Fruit fly (Drosophila melanogaster) whole organism, wandering third instar larva: ENCODE measurements around the gene Mgat2.

Experiments used
- Abd-B ChIP-seq: fragments of >200 bp; optimal IDR thresholded peaks from 2 replicates; lab custom pipeline; 2017; ENCODE audit warnings: missing biosample characterization, missing genetic modification characterization
- CG32264 ChIP-seq: fragments of 200-800 bp; sonication (Bioruptor generic); optimal IDR thresholded peaks from 2 replicates; lab custom pipeline; 2016; ENCODE audit warnings: missing biosample characterization, missing genetic modification characterization
- CG9705 ChIP-seq: fragments of 200-800 bp; sonication (Bioruptor generic); optimal IDR thresholded peaks from 2 replicates; lab custom pipeline; 2018; ENCODE audit warnings: missing biosample characterization, mild to moderate bottlenecking, missing genetic modification characterization
- CrebA ChIP-seq: fragments of 200-800 bp; sonication (Bioruptor generic); optimal IDR thresholded peaks from 2 replicates; lab custom pipeline; 2016; ENCODE audit warnings: missing biosample characterization, mild to moderate bottlenecking, missing genetic modification characterization, borderline replicate concordance
- Dfd ChIP-seq: fragments of >200 bp; optimal IDR thresholded peaks from 2 replicates; lab custom pipeline; 2017; ENCODE audit warnings: missing biosample characterization, missing genetic modification characterization
- Dif ChIP-seq: fragments of 200-275, 200-300 bp; sonication (Bioruptor generic); optimal IDR thresholded peaks from 2 replicates; lab custom pipeline; 2018; ENCODE audit warnings: missing biosample characterization, missing genetic modification characterization; ENCODE audit not compliant: partially characterized antibody
- GATAd ChIP-seq: sonication (Bioruptor generic); optimal IDR thresholded peaks from 2 replicates; lab custom pipeline; 2016; ENCODE audit warnings: missing biosample characterization, missing genetic modification characterization
- HLH106 ChIP-seq: fragments of 200-800 bp; optimal IDR thresholded peaks from 3 replicates; lab custom pipeline; 2019; ENCODE audit warnings: missing biosample characterization, mild to moderate bottlenecking, missing genetic modification characterization, moderate library complexity
- Hnf4 ChIP-seq: fragments of 200-800 bp; sonication (Bioruptor generic); optimal IDR thresholded peaks from 2 replicates; lab custom pipeline; 2016; ENCODE audit warnings: missing biosample characterization, mild to moderate bottlenecking, missing genetic modification characterization
- Hr78 ChIP-seq: fragments of >200 bp; optimal IDR thresholded peaks from 2 replicates; lab custom pipeline; 2017; ENCODE audit warnings: missing biosample characterization, missing genetic modification characterization
- Hr83 ChIP-seq: fragments of 200-300 bp; sonication (Bioruptor generic); optimal IDR thresholded peaks from 2 replicates; lab custom pipeline; 2016; ENCODE audit warnings: missing biosample characterization, mild to moderate bottlenecking, missing genetic modification characterization, moderate library complexity; ENCODE audit not compliant: poor library complexity, severe bottlenecking
- Jra ChIP-seq: sonication (Bioruptor generic); optimal IDR thresholded peaks from 2 replicates; lab custom pipeline; 2016; ENCODE audit warnings: missing biosample characterization, missing genetic modification characterization
- Mio ChIP-seq: sonication (Bioruptor generic); optimal IDR thresholded peaks from 2 replicates; lab custom pipeline; 2016; ENCODE audit warnings: missing biosample characterization, missing genetic modification characterization
- Myc ChIP-seq: fragments of >200 bp; optimal IDR thresholded peaks from 2 replicates; lab custom pipeline; 2017
- N ChIP-seq: fragments of >200 bp; optimal IDR thresholded peaks from 2 replicates; lab custom pipeline; 2018; ENCODE audit warnings: missing biosample characterization, missing external identifiers, missing genetic modification characterization
- OdsH ChIP-seq: fragments of 200-800 bp; sonication (Bioruptor generic); optimal IDR thresholded peaks from 2 replicates; lab custom pipeline; 2016; ENCODE audit warnings: missing biosample characterization, mild to moderate bottlenecking, missing genetic modification characterization
- Rel ChIP-seq, 2 experiments: fragments of 200-800 bp; sonication (Bioruptor generic) in 1 of 2; optimal IDR thresholded peaks; 2 replicates in 1 of 2; 3 replicates in 1 of 2; lab custom pipeline; 2016 to 2019; ENCODE audit warnings: mild to moderate bottlenecking in 2 of 2, missing biosample characterization in 2 of 2, missing genetic modification characterization in 2 of 2, moderate library complexity in 1 of 2
- Sp1 ChIP-seq: fragments of 200-800 bp; sonication (Bioruptor generic); optimal IDR thresholded peaks from 3 replicates; lab custom pipeline; 2019; ENCODE audit warnings: missing biosample characterization, mild to moderate bottlenecking, missing genetic modification characterization, moderate library complexity
- Vsx2 ChIP-seq: fragments of 200-300, 225-300 bp; sonication (Bioruptor generic); optimal IDR thresholded peaks from 2 replicates; lab custom pipeline; 2018; ENCODE audit warnings: missing biosample characterization, missing genetic modification characterization; ENCODE audit not compliant: partially characterized antibody
- br ChIP-seq: fragments of 200-800 bp; sonication (Bioruptor generic); optimal IDR thresholded peaks from 2 replicates; lab custom pipeline; 2016; ENCODE audit warnings: missing biosample characterization, missing genetic modification characterization
- brk ChIP-seq: fragments of 200-800 bp; sonication (Bioruptor generic); optimal IDR thresholded peaks from 2 replicates; lab custom pipeline; 2016; ENCODE audit warnings: missing biosample characterization, mild to moderate bottlenecking, missing genetic modification characterization
- dl ChIP-seq, 2 experiments: fragments of 175-275, 200-275 bp in 1 of 2; fragments of 200-275 bp in 1 of 2; sonication (Bioruptor generic); optimal IDR thresholded peaks; lab custom pipeline; 2018; ENCODE audit warnings: mild to moderate bottlenecking in 2 of 2, missing biosample characterization in 2 of 2, missing genetic modification characterization in 2 of 2, moderate library complexity in 2 of 2; ENCODE audit not compliant: partially characterized antibody in 2 of 2, insufficient read depth in 1 of 2
- dmrt93B ChIP-seq: fragments of 200-800 bp; sonication (Bioruptor generic); optimal IDR thresholded peaks from 2 replicates; lab custom pipeline; 2018; ENCODE audit warnings: missing biosample characterization, mild to moderate bottlenecking, missing genetic modification characterization
- dsf ChIP-seq: sonication (Bioruptor generic); optimal IDR thresholded peaks from 2 replicates; lab custom pipeline; 2016; ENCODE audit warnings: missing biosample characterization, missing genetic modification characterization, borderline replicate concordance
- ey ChIP-seq: fragments of 200-800 bp; sonication (Bioruptor generic); optimal IDR thresholded peaks from 2 replicates; lab custom pipeline; 2016; ENCODE audit warnings: missing biosample characterization, missing genetic modification characterization
- foxo ChIP-seq, 2 experiments: fragments of 200-800 bp; sonication (Bioruptor generic); optimal IDR thresholded peaks; 2 replicates in 1 of 2; 3 replicates in 1 of 2; lab custom pipeline; 2016 to 2017; ENCODE audit warnings: missing biosample characterization in 2 of 2, missing genetic modification characterization in 2 of 2
- fru ChIP-seq: fragments of 200-800 bp; sonication (Bioruptor generic); optimal IDR thresholded peaks from 3 replicates; lab custom pipeline; 2016; ENCODE audit warnings: missing biosample characterization, mild to moderate bottlenecking, missing genetic modification characterization
- h ChIP-seq: fragments of 200-800 bp; sonication (Bioruptor generic); optimal IDR thresholded peaks from 3 replicates; lab custom pipeline; 2016; ENCODE audit warnings: missing biosample characterization, mild to moderate bottlenecking, missing genetic modification characterization
- jim ChIP-seq: fragments of 175-275, 200-325 bp; sonication (Bioruptor generic); optimal IDR thresholded peaks from 2 replicates; lab custom pipeline; 2016; ENCODE audit warnings: missing biosample characterization, mild to moderate bottlenecking, missing genetic modification characterization
- lola ChIP-seq: fragments of >200 bp; optimal IDR thresholded peaks from 2 replicates; lab custom pipeline; 2017; ENCODE audit warnings: missing biosample characterization, missing genetic modification characterization
- pan ChIP-seq: fragments of >200 bp; optimal IDR thresholded peaks from 2 replicates; lab custom pipeline; 2017
- psq ChIP-seq: fragments of 200-800 bp; sonication (Bioruptor generic); optimal IDR thresholded peaks from 3 replicates; lab custom pipeline; 2017; ENCODE audit warnings: missing biosample characterization, mild to moderate bottlenecking, missing genetic modification characterization, moderate library complexity
- rgr ChIP-seq: fragments of 200-800 bp; sonication (Bioruptor generic); optimal IDR thresholded peaks from 3 replicates; lab custom pipeline; 2016; ENCODE audit warnings: missing biosample characterization, mild to moderate bottlenecking, missing genetic modification characterization
- sage ChIP-seq: fragments of 200-800 bp; sonication (Bioruptor generic); optimal IDR thresholded peaks from 2 replicates; lab custom pipeline; 2016; ENCODE audit warnings: missing biosample characterization, mild to moderate bottlenecking, missing genetic modification characterization
- sv ChIP-seq: fragments of 200-800 bp; sonication (Bioruptor generic); optimal IDR thresholded peaks from 3 replicates; lab custom pipeline; 2016; ENCODE audit warnings: missing biosample characterization, missing genetic modification characterization
- tai ChIP-seq: sonication (Bioruptor generic); optimal IDR thresholded peaks from 2 replicates; lab custom pipeline; 2016; ENCODE audit warnings: missing biosample characterization, missing genetic modification characterization
- usp ChIP-seq: fragments of >200 bp; optimal IDR thresholded peaks from 2 replicates; lab custom pipeline; 2017; ENCODE audit warnings: missing biosample characterization, missing genetic modification characterization
- woc ChIP-seq: sonication (Bioruptor generic); optimal IDR thresholded peaks from 2 replicates; lab custom pipeline; 2016; ENCODE audit warnings: missing biosample characterization, mild to moderate bottlenecking, missing genetic modification characterization

The Mgat2 gene

DNA sequence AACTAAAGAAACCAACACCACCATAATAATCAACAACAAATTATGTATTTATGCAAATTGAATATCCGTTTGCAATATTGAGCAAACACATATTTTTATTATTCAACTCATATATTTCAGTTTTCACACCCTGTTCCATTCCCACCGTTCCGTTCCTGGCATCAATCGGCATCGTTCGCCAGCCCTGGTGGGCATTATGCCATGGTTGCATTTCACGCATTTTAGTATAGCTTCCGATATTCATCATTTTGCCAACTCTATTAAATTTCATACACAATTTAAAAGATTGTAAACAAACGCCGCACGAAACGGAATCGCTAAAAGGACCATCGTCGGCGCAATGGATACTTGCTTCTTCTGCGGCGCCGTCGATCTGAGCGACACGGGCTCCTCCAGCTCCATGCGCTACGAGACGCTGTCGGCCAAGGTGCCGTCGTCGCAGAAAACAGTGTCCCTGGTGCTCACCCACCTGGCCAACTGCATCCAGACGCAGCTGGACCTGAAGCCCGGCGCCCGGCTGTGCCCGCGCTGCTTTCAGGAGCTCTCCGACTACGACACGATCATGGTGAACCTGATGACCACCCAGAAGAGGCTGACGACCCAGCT, 21.2 kb upstream of the Mgat2 start, which contains the start of gene Sry-delta:
Gene Sry-delta, plus strand, starts transcription at position 203 of the 606 bp plus-strand sequence.
- TF ChIP-seq foxo (GFP tag; optimal IDR thresholded peaks at IDR 0.05; lab: Kevin White, UChicago): peak in 1 of 2 experiments; percentile 87
- TF ChIP-seq Hnf4: no peak
- TF ChIP-seq Sp1: peak; percentile 71
- no peak for TF ChIP-seq N
- no peak for TF ChIP-seq Vsx2 (GFP tag; lab: Kevin White, UChicago)
- TF ChIP-seq usp: no peak
- peak; percentile 97 for TF ChIP-seq Hr83
- TF ChIP-seq ey: peak; percentile 73
- TF ChIP-seq pan: no peak
- TF ChIP-seq dmrt93B (GFP tag; lab: Kevin White, UChicago): no peak
- TF ChIP-seq Dif (GFP tag; lab: Kevin White, UChicago): peak; percentile 18
- no peak for TF ChIP-seq Hr78
- no peak for TF ChIP-seq Myc (lab: Kevin White, UChicago)
- TF ChIP-seq HLH106: peak; percentile 75
- TF ChIP-seq brk: no peak
- no peak for TF ChIP-seq tai
- no peak for TF ChIP-seq woc (GFP tag; lab: Kevin White, UChicago)
- no peak for TF ChIP-seq Jra (GFP tag; lab: Kevin White, UChicago)
- TF ChIP-seq CrebA (GFP tag; lab: Kevin White, UChicago): no peak
- TF ChIP-seq CG32264 (GFP tag; lab: Kevin White, UChicago): peak; percentile 5
- TF ChIP-seq psq (GFP tag; lab: Kevin White, UChicago): peak; percentile 35
- no peak for TF ChIP-seq lola (GFP tag; lab: Kevin White, UChicago)
- no peak for TF ChIP-seq Abd-B (GFP tag; lab: Kevin White, UChicago)
- peak; percentile 70 for TF ChIP-seq CG9705
- TF ChIP-seq br (GFP tag; lab: Kevin White, UChicago): no peak
- TF ChIP-seq GATAd (GFP tag; lab: Kevin White, UChicago): no peak
- TF ChIP-seq rgr (GFP tag; lab: Kevin White, UChicago): peak; percentile 80
- TF ChIP-seq h: no peak
- no peak for TF ChIP-seq fru
- TF ChIP-seq dsf (GFP tag; lab: Kevin White, UChicago): peak; percentile 43
- TF ChIP-seq Dfd (GFP tag; lab: Kevin White, UChicago): no peak
- peak; percentile 61 for TF ChIP-seq OdsH (GFP tag; lab: Kevin White, UChicago)
- peak; percentile 81 for TF ChIP-seq sv (GFP tag; lab: Kevin White, UChicago)
- TF ChIP-seq jim (GFP tag; lab: Kevin White, UChicago): no peak
- no peak for TF ChIP-seq Mio
- no peak for TF ChIP-seq dl (GFP tag; optimal IDR thresholded peaks at IDR 0.05; lab: Kevin White, UChicago; ENCODE audit: insufficient read depth in 1 of 2, partially characterized antibody in 2 of 2)
- no peak for TF ChIP-seq sage (GFP tag; lab: Kevin White, UChicago)
- no peak for TF ChIP-seq Rel (GFP tag; optimal IDR thresholded peaks at IDR 0.05; lab: Kevin White, UChicago)
- TF ChIP-seq Rel (tag; optimal IDR thresholded peaks at IDR 0.05; lab: Kevin White, UChicago): no peak

DNA sequence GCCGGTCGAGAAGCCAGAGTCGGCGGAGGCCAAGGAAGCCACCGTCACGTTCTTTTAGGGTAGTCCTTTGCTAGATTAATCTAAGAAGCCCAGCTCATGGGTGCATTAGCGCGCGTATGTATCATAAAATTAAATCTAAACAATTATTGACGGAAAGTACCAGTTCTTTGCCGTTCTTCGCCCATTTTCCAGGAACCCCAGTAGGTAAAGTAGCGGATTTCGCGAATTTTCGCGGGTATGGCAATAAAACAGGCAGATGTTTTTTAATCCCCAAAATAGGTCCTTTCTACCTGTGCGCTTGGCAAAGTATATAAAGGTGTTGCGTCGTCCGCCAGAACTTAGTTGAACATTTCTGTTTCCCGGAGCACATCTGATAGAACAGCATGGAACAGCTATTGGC, 18.9 kb upstream of the Mgat2 start:
- TF ChIP-seq sage (GFP tag; lab: Kevin White, UChicago): no peak
- no peak for TF ChIP-seq Mio
- no peak for TF ChIP-seq Abd-B (GFP tag; lab: Kevin White, UChicago)
- TF ChIP-seq GATAd (GFP tag; lab: Kevin White, UChicago): no peak
- TF ChIP-seq Hnf4: no peak
- no peak for TF ChIP-seq dmrt93B (GFP tag; lab: Kevin White, UChicago)
- TF ChIP-seq fru: no peak
- no peak for TF ChIP-seq Myc (lab: Kevin White, UChicago)
- no peak for TF ChIP-seq woc (GFP tag; lab: Kevin White, UChicago)
- no peak for TF ChIP-seq Hr83
- no peak for TF ChIP-seq HLH106
- TF ChIP-seq ey: no peak
- TF ChIP-seq rgr (GFP tag; lab: Kevin White, UChicago): no peak
- TF ChIP-seq dsf (GFP tag; lab: Kevin White, UChicago): no peak
- no peak for TF ChIP-seq Sp1
